Worm (Caenorhabditis elegans): ENCODE measurements around the gene ufl-1.

ce11 chrIV:6991070-6991469 lies 45.6 kb downstream of the ufl-1 start:
- TF ChIP-seq mep-1 (tag; optimal IDR thresholded peaks at IDR 0.05) (no peak), nhr-28 (tag; optimal IDR thresholded peaks at IDR 0.05) (no peak), sptf-1 (tag; optimal IDR thresholded peaks at IDR 0.05) (no peak)

Measured in whole organism, mixed stage, embryonic.